Fruit fly (Drosophila melanogaster) whole organism, pupa: Measurements from ENCODE around the gene CG4210.

Source experiments
- CG4496 ChIP-seq: fragments of 200-800 bp; sonication (Bioruptor generic); IDR thresholded peaks from 3 replicates; pipeline ENCODE4 v1.3.6; 2022; ENCODE audit warnings: missing biosample characterization, missing genetic modification characterization
- CG8301 ChIP-seq: fragments of 200-800 bp; sonication (Bioruptor generic); optimal IDR thresholded peaks from 2 replicates; lab custom pipeline; 2018; ENCODE audit warnings: missing biosample characterization, mild to moderate bottlenecking, missing genetic modification characterization
- EcR ChIP-seq: fragments of 200-800 bp; sonication (Bioruptor generic); optimal IDR thresholded peaks from 3 replicates; lab custom pipeline; 2019; ENCODE audit warnings: missing biosample characterization, missing genetic modification characterization, mild to moderate bottlenecking, moderate library complexity, missing genetic modification reagents
- Snoo ChIP-seq: fragments of 200-800 bp; sonication (Bioruptor generic); optimal IDR thresholded peaks from 3 replicates; lab custom pipeline; 2017; ENCODE audit warnings: missing biosample characterization, mild to moderate bottlenecking, missing genetic modification characterization, inconsistent platforms
- gl ChIP-seq: fragments of 200-800 bp; sonication (Bioruptor generic); optimal IDR thresholded peaks from 2 replicates; lab custom pipeline; 2018; ENCODE audit warnings: missing biosample characterization, mild to moderate bottlenecking, missing genetic modification characterization

DNA sequence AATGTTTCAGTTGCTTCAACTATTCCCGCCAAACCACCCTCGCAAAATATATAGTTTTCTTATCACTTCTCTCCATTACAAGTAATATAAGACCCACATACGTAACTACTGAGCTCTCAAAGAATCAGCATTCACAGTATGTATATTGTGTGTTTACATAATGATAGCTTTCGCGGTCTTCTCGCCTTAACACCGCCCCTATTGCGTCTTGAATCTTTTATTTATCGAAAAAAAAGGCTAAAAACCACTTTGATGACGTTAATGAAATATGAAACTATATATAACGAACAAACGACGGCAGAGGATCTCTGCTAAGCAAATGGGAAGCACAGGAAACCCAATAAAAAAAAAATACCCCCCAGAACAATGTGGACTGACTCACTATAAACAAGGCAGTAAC lies 16.4 kb upstream of the CG4210 start:
- TF ChIP-seq EcR (GFP tag; lab: Kevin White, UChicago) (no peak), gl (peak; percentile 6), CG8301 (tag; lab: Kevin White, UChicago) (no peak), Snoo (tag; lab: Kevin White, UChicago) (no peak), CG4496 (GFP tag; lab: Robert Waterston, UW) (no peak)
